Worm (Caenorhabditis elegans): ENCODE data around the gene T27E4.5.

The T27E4.5 gene

DNA sequence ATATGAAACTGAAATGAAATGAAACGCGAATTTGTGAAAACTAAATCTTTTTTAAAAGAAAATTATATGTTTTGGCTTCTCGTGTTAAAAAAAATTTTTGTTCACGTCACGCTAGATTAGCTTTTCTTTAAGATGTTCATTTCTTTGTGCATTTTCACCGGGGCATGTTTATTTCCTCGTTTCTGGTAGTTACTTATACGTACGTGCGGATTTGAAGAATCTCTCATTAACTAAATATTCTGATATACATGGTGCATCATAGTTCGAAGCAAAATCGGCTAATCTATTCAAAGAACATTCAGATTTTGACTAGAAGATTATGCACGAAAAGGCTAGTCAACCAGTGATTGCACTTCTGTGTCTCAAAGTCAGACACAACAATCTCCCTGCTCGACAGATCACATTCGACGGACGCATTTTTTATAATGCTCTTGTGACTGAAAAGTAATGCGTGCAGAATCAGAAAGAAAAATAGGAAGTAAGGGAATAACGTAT lies 22.0 kb downstream of the T27E4.5 start, which contains the start of gene C25E10.17:
TSS of gene C25E10.17 (minus strand) at position 51 of the 495 bp plus-strand sequence.
- TF ChIP-seq nfyb-1 (GFP tag; IDR thresholded peaks at IDR 0.05) = no peak

DNA sequence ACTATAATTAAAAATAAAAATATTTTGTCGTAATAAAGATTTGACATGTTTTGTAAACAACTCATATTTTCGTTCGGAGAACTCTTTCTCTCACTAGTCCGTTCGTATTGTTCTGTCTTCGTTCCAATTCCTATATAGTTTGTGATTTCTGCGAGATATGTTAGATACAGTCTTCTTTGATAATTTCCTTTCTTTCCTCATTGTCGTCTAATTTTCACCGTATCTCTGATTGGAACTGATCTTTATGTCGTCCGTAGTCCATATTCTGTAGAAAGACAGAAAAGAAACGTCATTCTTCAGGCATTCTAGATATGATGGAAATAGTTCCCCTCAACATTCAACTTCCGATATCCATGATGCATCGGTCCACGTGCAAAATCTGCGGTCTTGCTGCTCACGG lies 24.7 kb downstream of the T27E4.5 start, which contains the start of gene nhr-30:
TSS of gene nhr-30 (plus strand) at position 301 of the 400 bp plus-strand sequence.
- TF ChIP-seq lsl-1 (GFP tag; optimal IDR thresholded peaks at IDR 0.05) (no peak), let-526 (GFP tag; IDR thresholded peaks at IDR 0.05) (no peak), T26A5.8 (tag; optimal IDR thresholded peaks at IDR 0.05) (no peak), ztf-25 (GFP tag; IDR thresholded peaks at IDR 0.05) (no peak), hsf-1 (GFP tag; IDR thresholded peaks at IDR 0.05) (no peak), F33H1.4 (GFP tag; IDR thresholded peaks at IDR 0.05) (no peak), egrh-3 (GFP tag; IDR thresholded peaks at IDR 0.05) (no peak), ztf-18 (tag; optimal IDR thresholded peaks at IDR 0.05) (no peak), fkh-3 (tag; optimal IDR thresholded peaks at IDR 0.05) (no peak), snpc-1.1 (tag; optimal IDR thresholded peaks at IDR 0.05; ENCODE audit: insufficient read depth) (no peak), chd-7 (tag; optimal IDR thresholded peaks at IDR 0.05) (no peak), attf-3 (GFP tag; conservative IDR thresholded peaks at IDR 0.05) (no peak), rcor-1 (GFP tag; IDR thresholded peaks at IDR 0.05) (no peak), snpc-3.4 (tag; optimal IDR thresholded peaks at IDR 0.05) (no peak), F37B4.10 (GFP tag; IDR thresholded peaks at IDR 0.05) (no peak), cebp-2 (GFP tag; IDR thresholded peaks at IDR 0.05) (no peak), tbx-9 (tag; optimal IDR thresholded peaks at IDR 0.05; ENCODE audit: borderline replicate concordance) (no peak), nfyb-1 (GFP tag; IDR thresholded peaks at IDR 0.05) (no peak)

DNA sequence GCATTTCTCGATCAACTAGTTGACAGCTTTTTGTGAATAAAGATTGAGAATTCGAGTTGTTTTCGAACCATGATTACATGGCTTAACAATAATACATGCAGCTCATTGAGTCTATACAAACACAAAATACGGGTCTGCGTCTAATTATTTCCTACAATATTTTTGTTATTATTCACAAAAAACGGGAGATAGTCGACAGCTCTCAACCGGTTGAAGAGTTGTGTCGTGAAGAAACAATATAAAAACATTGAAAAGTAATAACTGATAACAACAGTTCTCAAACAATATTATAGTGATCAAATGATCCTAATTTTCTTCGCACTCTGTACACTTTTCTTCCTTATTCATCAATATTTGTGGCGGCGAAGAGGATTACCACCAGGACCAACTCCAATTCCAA lies 28.6 kb downstream of the T27E4.5 start, which contains the start of gene cyp-33B1:
TSS of gene cyp-33B1 (plus strand) at position 301 of the 400 bp plus-strand sequence.
- TF ChIP-seq ama-1 (optimal IDR thresholded peaks at IDR 0.05) (no peak), ama-1 (GFP tag; optimal IDR thresholded peaks at IDR 0.05) (no peak), chd-7 (tag; optimal IDR thresholded peaks at IDR 0.05) (no peak), nhr-179 (tag; optimal IDR thresholded peaks at IDR 0.05) (no peak), mes-4 (tag; optimal IDR thresholded peaks at IDR 0.05) (no peak), unc-130 (GFP tag; optimal IDR thresholded peaks at IDR 0.05) (no peak), ceh-79 (tag; optimal IDR thresholded peaks at IDR 0.05) (no peak), nfya-1 (tag; optimal IDR thresholded peaks at IDR 0.05; ENCODE audit: borderline replicate concordance, insufficient read depth) (no peak), bed-1 (GFP tag; IDR thresholded peaks at IDR 0.05) (no peak), ztf-18 (tag; optimal IDR thresholded peaks at IDR 0.05) (no peak), lsl-1 (GFP tag; optimal IDR thresholded peaks at IDR 0.05) (no peak), F57A8.1 (GFP tag; optimal IDR thresholded peaks at IDR 0.05) (no peak), madf-6 (GFP tag; IDR thresholded peaks at IDR 0.05) (no peak), madf-3 (GFP tag; IDR thresholded peaks at IDR 0.05) (no peak), rpc-1 (optimal IDR thresholded peaks at IDR 0.05) (no peak), rpc-1 (tag; optimal IDR thresholded peaks at IDR 0.05) (no peak), repo-1 (tag; optimal IDR thresholded peaks at IDR 0.05) (no peak), K11D2.4 (GFP tag; IDR thresholded peaks at IDR 0.05) (no peak), dox-1 (GFP tag; IDR thresholded peaks at IDR 0.05) (no peak)

DNA sequence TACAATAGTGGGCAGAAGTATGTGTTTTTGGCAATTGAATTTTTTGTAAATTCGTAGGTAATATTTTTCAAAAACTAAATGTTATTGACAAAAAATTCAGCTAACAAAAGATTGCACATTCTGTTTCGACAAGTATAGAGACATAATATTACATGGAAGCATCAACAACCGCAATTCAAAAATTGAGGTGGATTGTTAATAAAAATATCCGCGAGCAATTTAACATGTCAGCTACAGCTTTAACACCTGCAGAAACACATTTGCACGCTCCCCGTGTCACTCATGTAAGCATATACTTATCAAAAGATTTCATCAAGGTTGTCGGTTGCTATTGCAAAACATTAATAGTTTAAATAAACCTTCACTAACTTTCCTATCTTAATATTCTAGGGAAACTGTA lies 33.9 kb downstream of the T27E4.5 start, which contains the start of gene srsx-34:
TSS of gene srsx-34 (plus strand) at position 301 of the 400 bp plus-strand sequence.
- no peak for TF ChIP-seq aptf-3 (GFP tag; IDR thresholded peaks at IDR 0.05)
- TF ChIP-seq let-526 (GFP tag; IDR thresholded peaks at IDR 0.05) = no peak

Measured in whole organism, young adult.